Worm (Caenorhabditis elegans): Measurements from ENCODE around the gene C04C11.1.

ce11 chrX:14044362-14044761, 24.0 kb downstream of the C04C11.1 start:
- TF ChIP-seq ama-1 (optimal IDR thresholded peaks at IDR 0.05) (no peak), ets-7 (tag; optimal IDR thresholded peaks at IDR 0.05) (no peak), hmbx-1 (tag; optimal IDR thresholded peaks at IDR 0.05) (no peak), aly-1 (tag; optimal IDR thresholded peaks at IDR 0.05) (no peak), pes-1 (GFP tag; IDR thresholded peaks at IDR 0.05) (no peak)
